Worm (Caenorhabditis elegans) whole organism, L1 larva: ENCODE measurements around the gene K10D11.7.
A peak's percentile ranks its signal among the peaks of the same experiment; 100 is the strongest.

Source experiments
- C16A3.4 ChIP-seq: fragments of 150-350 bp; optimal IDR thresholded peaks from 2 replicates; lab custom pipeline; 2014; ENCODE audit warnings: missing biosample characterization, missing genetic modification characterization
- C34B4.2 ChIP-seq: sonication (generic microtip); optimal IDR thresholded peaks from 2 replicates; lab custom pipeline; 2017; ENCODE audit warnings: mild to moderate bottlenecking, missing genetic modification characterization, missing compliant biosample characterization
- Y116A8C.19 ChIP-seq: sonication (generic microtip); optimal IDR thresholded peaks from 2 replicates; lab custom pipeline; 2016; ENCODE audit warnings: missing compliant biosample characterization, missing genetic modification characterization, borderline replicate concordance
- aha-1 ChIP-seq: fragments of 150-350 bp; optimal IDR thresholded peaks from 2 replicates; lab custom pipeline; 2014; ENCODE audit warnings: missing biosample characterization, missing genetic modification characterization
- alr-1 ChIP-seq: fragments of 200-800 bp; sonication (Bioruptor generic); optimal IDR thresholded peaks from 2 replicates; lab custom pipeline; 2018; ENCODE audit warnings: borderline replicate concordance, mild to moderate bottlenecking, missing genetic modification characterization, missing compliant biosample characterization
- aly-2 ChIP-seq: fragments of 150-350 bp; optimal IDR thresholded peaks from 2 replicates; lab custom pipeline; 2014; ENCODE audit warnings: missing biosample characterization, missing genetic modification characterization
- ama-1 ChIP-seq: fragments of 150-350 bp; optimal IDR thresholded peaks from 2 replicates; lab custom pipeline; 2014
- blmp-1 ChIP-seq: fragments of 150-350 bp; optimal IDR thresholded peaks from 2 replicates; lab custom pipeline; 2014; ENCODE audit warnings: missing biosample characterization, missing genetic modification characterization
- ceh-8 ChIP-seq: fragments of 200-800 bp; sonication (Bioruptor generic); optimal IDR thresholded peaks from 2 replicates; lab custom pipeline; 2018; ENCODE audit warnings: mild to moderate bottlenecking, missing genetic modification characterization, moderate library complexity, missing compliant biosample characterization
- ceh-82 ChIP-seq, 3 experiments: fragments of 150-350 bp in 1 of 3; sonication (generic microtip) in 2 of 3; optimal IDR thresholded peaks; 2 replicates each; lab custom pipeline; 2014 to 2017; ENCODE audit warnings: missing biosample characterization in 3 of 3, missing genetic modification characterization in 3 of 3
- ceh-88 ChIP-seq: fragments of 200-800 bp; sonication (Bioruptor generic); IDR thresholded peaks from 2 replicates; pipeline ENCODE4 v1.3.6; 2022; ENCODE audit warnings: missing genetic modification characterization, missing compliant biosample characterization
- ceh-90 ChIP-seq: sonication (generic microtip); optimal IDR thresholded peaks from 2 replicates; lab custom pipeline; 2016; ENCODE audit warnings: missing genetic modification characterization, missing compliant biosample characterization
- ces-1 ChIP-seq: fragments of 150-350 bp; optimal IDR thresholded peaks from 2 replicates; lab custom pipeline; 2014; ENCODE audit warnings: missing biosample characterization, missing genetic modification reagents, missing genetic modification characterization
- dsc-1 ChIP-seq: sonication (generic microtip); optimal IDR thresholded peaks from 2 replicates; lab custom pipeline; 2016; ENCODE audit warnings: mild to moderate bottlenecking, missing genetic modification characterization, missing compliant biosample characterization
- egl-13 ChIP-seq: sonication (generic microtip); optimal IDR thresholded peaks from 2 replicates; lab custom pipeline; 2016; ENCODE audit warnings: missing genotype, missing genetic modification reagents, missing genetic modification characterization, missing compliant biosample characterization
- elt-3 ChIP-seq, 6 experiments: fragments of 150-350 bp in 1 of 6; sonication (generic microtip); optimal IDR thresholded peaks; 2 replicates each; lab custom pipeline; 2017 to 2018; ENCODE audit warnings: missing biosample characterization in 6 of 6, missing genetic modification characterization in 6 of 6, inconsistent platforms in 1 of 6
- fkh-4 ChIP-seq: sonication (generic microtip); optimal IDR thresholded peaks from 2 replicates; lab custom pipeline; 2016; ENCODE audit warnings: missing compliant biosample characterization, missing genetic modification characterization, borderline replicate concordance
- hlh-17 ChIP-seq: fragments of 200-800 bp; sonication (Bioruptor generic); optimal IDR thresholded peaks from 2 replicates; lab custom pipeline; 2018; ENCODE audit warnings: missing genetic modification characterization, mild to moderate bottlenecking, missing compliant biosample characterization, moderate library complexity, borderline replicate concordance
- hpl-2 ChIP-seq: fragments of 150-350 bp; optimal IDR thresholded peaks from 2 replicates; lab custom pipeline; 2014; ENCODE audit warnings: missing biosample characterization, missing genetic modification reagents, missing genetic modification characterization
- isw-1 ChIP-seq: fragments of 200-800 bp; sonication (Bioruptor generic); IDR thresholded peaks from 2 replicates; pipeline ENCODE4 v1.3.6; 2022; ENCODE audit warnings: missing genetic modification characterization, missing compliant biosample characterization
- jun-1 ChIP-seq: fragments of 150-350 bp; optimal IDR thresholded peaks from 2 replicates; lab custom pipeline; 2014; ENCODE audit warnings: missing biosample characterization, missing genetic modification reagents, missing genetic modification characterization
- lin-14 ChIP-seq: fragments of 200-800 bp; sonication (Bioruptor generic); optimal IDR thresholded peaks from 2 replicates; lab custom pipeline; 2018; ENCODE audit warnings: mild to moderate bottlenecking, missing genetic modification characterization, moderate library complexity, missing compliant biosample characterization
- lin-15B ChIP-seq: fragments of 150-350 bp; sonication (generic microtip); optimal IDR thresholded peaks from 3 replicates; lab custom pipeline; 2014; ENCODE audit warnings: missing biosample characterization, missing genetic modification characterization
- mdl-1 ChIP-seq, 2 experiments: fragments of 150-350 bp; optimal IDR thresholded peaks; 2 replicates each; lab custom pipeline; 2014 to 2017; ENCODE audit warnings: missing biosample characterization in 2 of 2, missing genetic modification characterization in 2 of 2, inconsistent platforms in 1 of 2
- mef-2 ChIP-seq: fragments of 150-350 bp; optimal IDR thresholded peaks from 2 replicates; lab custom pipeline; 2014; ENCODE audit warnings: missing biosample characterization, missing genetic modification characterization
- nhr-19 ChIP-seq: fragments of 200-800 bp; sonication (Bioruptor generic); conservative IDR thresholded peaks from 2 replicates; pipeline ENCODE4 v1.3.6; 2022; ENCODE audit warnings: missing genetic modification characterization, missing compliant biosample characterization
- nhr-28 ChIP-seq: fragments of 150-350 bp; optimal IDR thresholded peaks from 2 replicates; lab custom pipeline; 2014; ENCODE audit warnings: missing biosample characterization, missing genetic modification characterization
- nhr-47 ChIP-seq: sonication (generic microtip); optimal IDR thresholded peaks from 2 replicates; lab custom pipeline; 2016; ENCODE audit warnings: mild to moderate bottlenecking, missing genetic modification characterization, moderate library complexity, missing compliant biosample characterization
- nhr-76 ChIP-seq: sonication (generic microtip); optimal IDR thresholded peaks from 2 replicates; lab custom pipeline; 2017; ENCODE audit warnings: missing biosample characterization, missing genetic modification characterization
- nhr-77 ChIP-seq: fragments of 150-350 bp; optimal IDR thresholded peaks from 2 replicates; lab custom pipeline; 2014; ENCODE audit warnings: missing biosample characterization, missing genetic modification characterization
- nhr-84 ChIP-seq: sonication (generic microtip); optimal IDR thresholded peaks from 2 replicates; lab custom pipeline; 2017; ENCODE audit warnings: missing biosample characterization, missing genetic modification characterization
- rnt-1 ChIP-seq: sonication (generic microtip); optimal IDR thresholded peaks from 2 replicates; lab custom pipeline; 2016; ENCODE audit warnings: mild to moderate bottlenecking, missing genetic modification characterization, moderate library complexity, missing compliant biosample characterization
- snpc-4 ChIP-seq: fragments of 150-350 bp; optimal IDR thresholded peaks from 2 replicates; lab custom pipeline; 2014; ENCODE audit warnings: missing biosample characterization, missing genetic modification characterization
- sup-37 ChIP-seq: fragments of 200-800 bp; sonication (Bioruptor generic); optimal IDR thresholded peaks from 2 replicates; lab custom pipeline; 2018; ENCODE audit warnings: mild to moderate bottlenecking, missing genetic modification characterization, missing compliant biosample characterization
- swsn-7 ChIP-seq: sonication (generic microtip); optimal IDR thresholded peaks from 2 replicates; lab custom pipeline; 2016; ENCODE audit warnings: missing genetic modification characterization, missing compliant biosample characterization
- tbx-2 ChIP-seq: sonication (generic microtip); optimal IDR thresholded peaks from 2 replicates; lab custom pipeline; 2016; ENCODE audit warnings: missing genetic modification characterization, missing compliant biosample characterization
- unc-30 ChIP-seq: sonication (generic microtip); optimal IDR thresholded peaks from 2 replicates; lab custom pipeline; 2017; ENCODE audit warnings: missing biosample characterization, missing genetic modification characterization
- unc-62 ChIP-seq: fragments of 150-350 bp; optimal IDR thresholded peaks from 2 replicates; lab custom pipeline; 2014; ENCODE audit warnings: missing biosample characterization, missing genetic modification reagents, missing genetic modification characterization
- unc-86 ChIP-seq: sonication (generic microtip); optimal IDR thresholded peaks from 2 replicates; lab custom pipeline; 2016; ENCODE audit warnings: missing genetic modification characterization, missing compliant biosample characterization
- xbp-1 ChIP-seq: sonication (generic microtip); optimal IDR thresholded peaks from 2 replicates; lab custom pipeline; 2016; ENCODE audit warnings: missing genetic modification characterization, missing compliant biosample characterization
- zip-4 ChIP-seq: fragments of 200-800 bp; sonication (Bioruptor generic); optimal IDR thresholded peaks from 2 replicates; lab custom pipeline; 2018; ENCODE audit warnings: mild to moderate bottlenecking, missing genetic modification characterization, moderate library complexity, missing compliant biosample characterization
- ztf-4 ChIP-seq: fragments of 150-350 bp; optimal IDR thresholded peaks from 2 replicates; lab custom pipeline; 2014; ENCODE audit warnings: missing biosample characterization, missing genetic modification characterization

K10D11.7 gene

ce11 chrIV:13025853-13026343, 30.1 kb upstream of the K10D11.7 start (continued):
- TF ChIP-seq snpc-4 (tag; lab: Kevin White, UChicago) (no peak), nhr-19 (GFP tag; lab: Robert Waterston, UW) (no peak), Y116A8C.19 (tag; lab: Kevin White, UChicago) (no peak), ceh-90 (tag; lab: Kevin White, UChicago) (no peak), unc-30 (tag; lab: Kevin White, UChicago) (no peak), ceh-88 (GFP tag; lab: Robert Waterston, UW) (no peak), C16A3.4 (tag; lab: Kevin White, UChicago) (no peak), nhr-28 (no peak), nhr-77 (tag; lab: Kevin White, UChicago) (no peak), ama-1 (lab: Kevin White, UChicago) (no peak), hpl-2 (GFP tag; lab: Kevin White, UChicago) (no peak), alr-1 (tag; lab: Kevin White, UChicago) (no peak), tbx-2 (peak; percentile 56), unc-62 (GFP tag; lab: Kevin White, UChicago) (no peak), lin-14 (peak; percentile 90), ceh-8 (GFP tag; lab: Kevin White, UChicago) (no peak), ceh-82 (tag; optimal IDR thresholded peaks at IDR 0.05; lab: Kevin White, UChicago) (peak in 2 of 3 experiments; percentile 8 to 46), isw-1 (GFP tag; lab: Robert Waterston, UW) (0 out of 2 replicates have a peak, but pooled peaks have one; percentile 9), jun-1 (tag; lab: Kevin White, UChicago) (no peak), nhr-76 (tag; lab: Kevin White, UChicago) (no peak), fkh-4 (tag; lab: Kevin White, UChicago) (no peak), mef-2 (tag; lab: Kevin White, UChicago) (no peak), ztf-4 (tag; lab: Kevin White, UChicago) (no peak), C34B4.2 (tag; lab: Kevin White, UChicago) (no peak), aha-1 (tag; lab: Kevin White, UChicago) (no peak), hlh-17 (GFP tag; lab: Kevin White, UChicago) (no peak), egl-13 (peak; percentile 12), dsc-1 (tag; lab: Kevin White, UChicago) (no peak), blmp-1 (tag; lab: Kevin White, UChicago) (no peak), sup-37 (no peak), ces-1 (GFP tag; lab: Kevin White, UChicago) (no peak), mdl-1 (tag; optimal IDR thresholded peaks at IDR 0.05; lab: Kevin White, UChicago) (no peak), lin-15B (tag; lab: Kevin White, UChicago) (no peak), elt-3 (tag; optimal IDR thresholded peaks at IDR 0.05; lab: Kevin White, UChicago) (no peak)

- no peak for TF ChIP-seq aly-2 (tag; lab: Kevin White, UChicago)
- TF ChIP-seq xbp-1 = no peak
- TF ChIP-seq nhr-84 (tag; lab: Kevin White, UChicago) = no peak
- no peak for TF ChIP-seq zip-4 (GFP tag; lab: Kevin White, UChicago)
- TF ChIP-seq ceh-82 (tag; optimal IDR thresholded peaks at IDR 0.05; lab: Kevin White, UChicago) = no peak
- TF ChIP-seq rnt-1 (tag; lab: Kevin White, UChicago) = no peak
- TF ChIP-seq hpl-2 (GFP tag; lab: Kevin White, UChicago) = no peak
- TF ChIP-seq nhr-47 (tag; lab: Kevin White, UChicago) = no peak
- no peak for TF ChIP-seq unc-86 (tag; lab: Kevin White, UChicago)
- no peak for TF ChIP-seq hlh-17 (GFP tag; lab: Kevin White, UChicago)
- TF ChIP-seq mef-2 (tag; lab: Kevin White, UChicago) = no peak
- no peak for TF ChIP-seq nhr-76 (tag; lab: Kevin White, UChicago)
- no peak for TF ChIP-seq nhr-19 (GFP tag; lab: Robert Waterston, UW)
- no peak for TF ChIP-seq swsn-7 (tag; lab: Kevin White, UChicago)
- no peak for TF ChIP-seq mdl-1 (tag; optimal IDR thresholded peaks at IDR 0.05; lab: Kevin White, UChicago)
Measured at ce11 chrIV:13022892-13023291, 27.1 kb upstream of the K10D11.7 start.
